Fruit fly (Drosophila melanogaster): ENCODE results near the gene Cad96Ca.

Gene Cad96Ca

dm6 chr3R:25249145-25250141 lies 41.4 kb upstream of the Cad96Ca start, which contains the start of gene Nup358 (continued):
- TF ChIP-seq CG7928 (GFP tag; optimal IDR thresholded peaks at IDR 0.05) (peak; percentile 8), CG2712 (tag; optimal IDR thresholded peaks at IDR 0.05) (peak; percentile 48), Sry-δ (GFP tag; optimal IDR thresholded peaks at IDR 0.05) (peak; percentile 91), Gug (GFP tag; IDR thresholded peaks at IDR 0.05) (no peak), trem (tag; optimal IDR thresholded peaks at IDR 0.05) (peak; percentile 64), kah (GFP tag; optimal IDR thresholded peaks at IDR 0.05) (no peak), CG18619 (GFP tag; optimal IDR thresholded peaks at IDR 0.05) (no peak), ac (GFP tag; optimal IDR thresholded peaks at IDR 0.05) (no peak), BEAF-32 (GFP tag; optimal IDR thresholded peaks at IDR 0.05) (peak; percentile 95), Hmx (GFP tag; optimal IDR thresholded peaks at IDR 0.05) (no peak), Rfx (GFP tag; IDR thresholded peaks at IDR 0.05) (peak; percentile 60), CG34224 (GFP tag; IDR thresholded peaks at IDR 0.05; ENCODE audit: partially characterized antibody) (peak; percentile 98), CTCF (GFP tag; optimal IDR thresholded peaks at IDR 0.05) (no peak), chm (GFP tag; IDR thresholded peaks at IDR 0.05) (no peak), pho (GFP tag; optimal IDR thresholded peaks at IDR 0.05) (peak; percentile 5), Mrtf (GFP tag; IDR thresholded peaks at IDR 0.05) (no peak), gfzf (GFP tag; optimal IDR thresholded peaks at IDR 0.05) (peak; percentile 25), kni (GFP tag; optimal IDR thresholded peaks at IDR 0.05) (no peak), sqz (GFP tag; optimal IDR thresholded peaks at IDR 0.05) (peak; percentile 80), tup (GFP tag; optimal IDR thresholded peaks at IDR 0.05) (no peak), sd (tag; optimal IDR thresholded peaks at IDR 0.05) (peak; percentile 64), hbn (GFP tag; IDR thresholded peaks at IDR 0.05; ENCODE audit: partially characterized antibody) (peak; percentile 97), hb (GFP tag; IDR thresholded peaks at IDR 0.05; ENCODE audit: partially characterized antibody) (peak; percentile 99), CG31365 (tag; optimal IDR thresholded peaks at IDR 0.05) (no peak), CG10274 (GFP tag; optimal IDR thresholded peaks at IDR 0.05) (no peak), CG33213 (GFP tag; optimal IDR thresholded peaks at IDR 0.05) (no peak), Vsx1 (GFP tag; optimal IDR thresholded peaks at IDR 0.05) (no peak), grn (GFP tag; optimal IDR thresholded peaks at IDR 0.05) (no peak), Drgx (GFP tag; IDR thresholded peaks at IDR 0.05) (no peak), E2f1 (GFP tag; IDR thresholded peaks at IDR 0.05) (0 out of 2 replicates have a peak, but pooled peaks have one; percentile 19), amos (GFP tag; IDR thresholded peaks at IDR 0.05; ENCODE audit: partially characterized antibody) (peak; percentile 99), prd (optimal IDR thresholded peaks at IDR 0.05) (no peak), prd (GFP tag; IDR thresholded peaks at IDR 0.05) (no peak), phol (tag; optimal IDR thresholded peaks at IDR 0.05) (peak; percentile 73), CG12104 (GFP tag; optimal IDR thresholded peaks at IDR 0.05) (no peak), CG7987 (GFP tag; optimal IDR thresholded peaks at IDR 0.05) (no peak), pan (optimal IDR thresholded peaks at IDR 0.05) (no peak), pan (GFP tag; optimal IDR thresholded peaks at IDR 0.05 in 1 of 2, IDR thresholded peaks at IDR 0.05 in 1 of 2) (no peak), Dll (GFP tag; IDR thresholded peaks at IDR 0.05; ENCODE audit: partially characterized antibody) (peak; percentile 96), HHEX (GFP tag; optimal IDR thresholded peaks at IDR 0.05) (no peak), CG4360 (GFP tag; IDR thresholded peaks at IDR 0.05) (no peak), CG2875 (GFP tag; optimal IDR thresholded peaks at IDR 0.05) (no peak), CG10462 (GFP tag; optimal IDR thresholded peaks at IDR 0.05) (no peak), CG17186 (GFP tag; optimal IDR thresholded peaks at IDR 0.05) (peak; percentile 58), CG15479 (GFP tag; optimal IDR thresholded peaks at IDR 0.05) (peak; percentile 70), CG1603 (tag; optimal IDR thresholded peaks at IDR 0.05) (peak; percentile 62), CG17385 (GFP tag; optimal IDR thresholded peaks at IDR 0.05) (peak; percentile 71), bowl (GFP tag; IDR thresholded peaks at IDR 0.05) (no peak), CG14710 (tag; optimal IDR thresholded peaks at IDR 0.05) (peak; percentile 55)
